Fruit fly (Drosophila melanogaster): ENCODE data around the gene CG6125.

Gene CG6125

dm6 chr3R:15417761-15418754 is 11.2 kb upstream of the CG6125 start:
- TF ChIP-seq gfzf (GFP tag; optimal IDR thresholded peaks at IDR 0.05) = no peak
- TF ChIP-seq lab (GFP tag; optimal IDR thresholded peaks at IDR 0.05) = no peak
- TF ChIP-seq wek (GFP tag; optimal IDR thresholded peaks at IDR 0.05) = no peak
- no peak for TF ChIP-seq Ravus (GFP tag; IDR thresholded peaks at IDR 0.05)
- TF ChIP-seq Fer3 (tag; optimal IDR thresholded peaks at IDR 0.05) = no peak
- no peak for TF ChIP-seq Hsf (GFP tag; optimal IDR thresholded peaks at IDR 0.05)
- TF ChIP-seq abd-A (tag; optimal IDR thresholded peaks at IDR 0.05) = peak; percentile 82
- TF ChIP-seq CG1529 (GFP tag; optimal IDR thresholded peaks at IDR 0.05) = no peak
- no peak for TF ChIP-seq slp2 (GFP tag; optimal IDR thresholded peaks at IDR 0.05)
- peak; percentile 5 for TF ChIP-seq Hey (tag; optimal IDR thresholded peaks at IDR 0.05)
- no peak for TF ChIP-seq CG33557 (GFP tag; optimal IDR thresholded peaks at IDR 0.05)
- peak; percentile 86 for TF ChIP-seq cg (GFP tag; optimal IDR thresholded peaks at IDR 0.05)
- no peak for TF ChIP-seq CG7928 (GFP tag; optimal IDR thresholded peaks at IDR 0.05)
- TF ChIP-seq CG3847 (GFP tag; IDR thresholded peaks at IDR 0.05) = no peak
- TF ChIP-seq emc (GFP tag; optimal IDR thresholded peaks at IDR 0.05) = no peak
- TF ChIP-seq CG7963 (GFP tag; IDR thresholded peaks at IDR 0.05; ENCODE audit: partially characterized antibody) = no peak
- TF ChIP-seq CG13123 (GFP tag; optimal IDR thresholded peaks at IDR 0.05) = no peak
- TF ChIP-seq CG7745 (tag; optimal IDR thresholded peaks at IDR 0.05) = no peak
- peak; percentile 7 for TF ChIP-seq stwl (tag; optimal IDR thresholded peaks at IDR 0.05)
- TF ChIP-seq HLH3B (GFP tag; IDR thresholded peaks at IDR 0.05) = no peak
- TF ChIP-seq CoRest (tag; optimal IDR thresholded peaks at IDR 0.05) = no peak
- TF ChIP-seq Trl (optimal IDR thresholded peaks at IDR 0.05) = peak; percentile 28 to 37
- TF ChIP-seq Trl (GFP tag; optimal IDR thresholded peaks at IDR 0.05) = no peak
- TF ChIP-seq Hmx (GFP tag; optimal IDR thresholded peaks at IDR 0.05) = no peak
- 0 out of 2 replicates have a peak, but pooled peaks have one; percentile 7 for TF ChIP-seq MBD-R2 (GFP tag; IDR thresholded peaks at IDR 0.05)
- TF ChIP-seq chinmo (GFP tag; IDR thresholded peaks at IDR 0.05; ENCODE audit: partially characterized antibody) = peak; percentile 58; the same call in 1 of the 4 replicates
- no peak for TF ChIP-seq sens-2 (GFP tag; IDR thresholded peaks at IDR 0.05)
- TF ChIP-seq CG8478 (optimal IDR thresholded peaks at IDR 0.05) = peak; percentile 75
- TF ChIP-seq Hand (GFP tag; optimal IDR thresholded peaks at IDR 0.05) = no peak
- TF ChIP-seq CG4404 (GFP tag; IDR thresholded peaks at IDR 0.05) = no peak
- no peak for TF ChIP-seq ssp (GFP tag; IDR thresholded peaks at IDR 0.05)
- no peak for TF ChIP-seq CG7987 (GFP tag; optimal IDR thresholded peaks at IDR 0.05)
- peak in 1 of 2 experiments; percentile 56 for TF ChIP-seq Hr78 (GFP tag; optimal IDR thresholded peaks at IDR 0.05)
- TF ChIP-seq her (GFP tag; optimal IDR thresholded peaks at IDR 0.05) = no peak
- peak; percentile 73 for TF ChIP-seq Med (GFP tag)
- TF ChIP-seq CG2199 (GFP tag; IDR thresholded peaks at IDR 0.05) = 0 out of 3 replicates have a peak, but pooled peaks have one; percentile 43
- no peak for TF ChIP-seq CG32772 (GFP tag; IDR thresholded peaks at IDR 0.05)
- TF ChIP-seq yki (optimal IDR thresholded peaks at IDR 0.05) = no peak
- TF ChIP-seq CG12744 (GFP tag; optimal IDR thresholded peaks at IDR 0.05) = no peak
- no peak for TF ChIP-seq CG15514 (GFP tag; optimal IDR thresholded peaks at IDR 0.05)
- no peak for TF ChIP-seq CG16813 (GFP tag; IDR thresholded peaks at IDR 0.05; ENCODE audit: partially characterized antibody)
- TF ChIP-seq D (optimal IDR thresholded peaks at IDR 0.05) = peak; percentile 53
- TF ChIP-seq D (GFP tag; optimal IDR thresholded peaks at IDR 0.05) = no peak
- TF ChIP-seq tin (GFP tag; optimal IDR thresholded peaks at IDR 0.05) = no peak
- no peak for TF ChIP-seq usp (GFP tag; optimal IDR thresholded peaks at IDR 0.05)
- TF ChIP-seq CG30403 (GFP tag; optimal IDR thresholded peaks at IDR 0.05) = no peak
- TF ChIP-seq ken (GFP tag; IDR thresholded peaks at IDR 0.05) = no peak
- TF ChIP-seq CG42726 (GFP tag; IDR thresholded peaks at IDR 0.05; ENCODE audit: partially characterized antibody) = no peak
- TF ChIP-seq wor (GFP tag; IDR thresholded peaks at IDR 0.05) = no peak
- TF ChIP-seq Mrtf (GFP tag; IDR thresholded peaks at IDR 0.05) = no peak

Measured in whole organism, embryonic.